Worm (Caenorhabditis elegans): ENCODE data around the gene dnj-19.

The dnj-19 gene

ce11 chrV:5504807-5505442 is at the start of gene dnj-19, which contains the start of gene nhr-47 (continued):
- TF ChIP-seq ztf-26 (tag; optimal IDR thresholded peaks at IDR 0.05) (peak; percentile 91), lsl-1 (GFP tag; optimal IDR thresholded peaks at IDR 0.05) (peak; percentile 78), hmg-1.2 (GFP tag; IDR thresholded peaks at IDR 0.05) (peak; percentile 74), ceh-40 (GFP tag; IDR thresholded peaks at IDR 0.05) (no peak), madf-3 (GFP tag; IDR thresholded peaks at IDR 0.05) (peak; percentile 91), hmg-20 (GFP tag; IDR thresholded peaks at IDR 0.05) (peak; percentile 88), lin-40 (tag; optimal IDR thresholded peaks at IDR 0.05) (peak; percentile 95), ccch-3 (GFP tag; optimal IDR thresholded peaks at IDR 0.05) (no peak)

ce11 chrV:5548497-5548896 is 43.8 kb upstream of the dnj-19 start:
- TF ChIP-seq mxl-1 (tag; optimal IDR thresholded peaks at IDR 0.05) (no peak), Y56A3A.18 (GFP tag; IDR thresholded peaks at IDR 0.05) (no peak), fkh-3 (tag; optimal IDR thresholded peaks at IDR 0.05) (no peak), B0261.1 (tag; optimal IDR thresholded peaks at IDR 0.05) (no peak), egl-18 (GFP tag; IDR thresholded peaks at IDR 0.05) (no peak), ztf-28 (GFP tag; IDR thresholded peaks at IDR 0.05) (no peak), efl-1 (GFP tag; optimal IDR thresholded peaks at IDR 0.05) (no peak), hlh-26 (GFP tag; conservative IDR thresholded peaks at IDR 0.05) (no peak), ceh-27 (GFP tag; optimal IDR thresholded peaks at IDR 0.05) (no peak), him-1 (tag; optimal IDR thresholded peaks at IDR 0.05) (no peak), unc-130 (GFP tag; optimal IDR thresholded peaks at IDR 0.05) (no peak), rec-8 (tag; optimal IDR thresholded peaks at IDR 0.05) (no peak), lir-1 (GFP tag; conservative IDR thresholded peaks at IDR 0.05) (no peak), unc-62 (GFP tag; optimal IDR thresholded peaks at IDR 0.05) (no peak)

ce11 chrV:5548051-5548450 is 43.4 kb upstream of the dnj-19 start, which contains the start of gene ugt-48:
Gene ugt-48, minus strand, starts transcription at chrV:5548062.
- TF ChIP-seq cebp-1 (GFP tag; IDR thresholded peaks at IDR 0.05) (no peak), cebp-1 (tag; optimal IDR thresholded peaks at IDR 0.05) (no peak), tbp1 (GFP tag; optimal IDR thresholded peaks at IDR 0.05) (no peak), ceh-91 (GFP tag; IDR thresholded peaks at IDR 0.05) (no peak), dpl-1 (GFP tag; optimal IDR thresholded peaks at IDR 0.05) (no peak), ZK185.1 (tag; optimal IDR thresholded peaks at IDR 0.05; ENCODE audit: poor library complexity, severe bottlenecking) (no peak), atf-7 (tag; optimal IDR thresholded peaks at IDR 0.05) (no peak), efl-1 (GFP tag; optimal IDR thresholded peaks at IDR 0.05) (no peak), fkh-3 (tag; optimal IDR thresholded peaks at IDR 0.05) (no peak), Y56A3A.18 (GFP tag; IDR thresholded peaks at IDR 0.05) (no peak)

ce11 chrV:5538500-5538899 is 33.8 kb upstream of the dnj-19 start, which contains the start of gene cft-1:
Gene cft-1, plus strand, starts transcription at chrV:5538800.
- no peak for TF ChIP-seq ztf-22 (GFP tag; optimal IDR thresholded peaks at IDR 0.05)

- no peak for TF ChIP-seq fkh-3 (tag; optimal IDR thresholded peaks at IDR 0.05)
- no peak for TF ChIP-seq B0261.1 (tag; optimal IDR thresholded peaks at IDR 0.05)
- peak; percentile 82 for TF ChIP-seq ceh-91 (GFP tag; IDR thresholded peaks at IDR 0.05)
- TF ChIP-seq lir-1 (GFP tag; conservative IDR thresholded peaks at IDR 0.05): no peak
- TF ChIP-seq hmg-1.2 (GFP tag; IDR thresholded peaks at IDR 0.05): peak; percentile 25; the same call in 1 of the 2 replicates
- TF ChIP-seq lin-54 (GFP tag; optimal IDR thresholded peaks at IDR 0.05): peak; percentile 58
- no peak for TF ChIP-seq atf-7 (tag; optimal IDR thresholded peaks at IDR 0.05)
- peak; percentile 48 for TF ChIP-seq F23B12.7 (tag; optimal IDR thresholded peaks at IDR 0.05; ENCODE audit: insufficient read depth)
- no peak for TF ChIP-seq egrh-3 (GFP tag; IDR thresholded peaks at IDR 0.05)
- no peak for TF ChIP-seq lin-35 (GFP tag; optimal IDR thresholded peaks at IDR 0.05)
- TF ChIP-seq sptf-2 (GFP tag; optimal IDR thresholded peaks at IDR 0.05): no peak
- TF ChIP-seq nhr-90 (tag; optimal IDR thresholded peaks at IDR 0.05): no peak
- no peak for TF ChIP-seq ztf-25 (GFP tag; IDR thresholded peaks at IDR 0.05)
- TF ChIP-seq rcor-1 (GFP tag; IDR thresholded peaks at IDR 0.05): peak; percentile 31; the same call in 1 of the 2 replicates
- no peak for TF ChIP-seq madf-3 (GFP tag; IDR thresholded peaks at IDR 0.05)
- no peak for TF ChIP-seq Y95B8A.8 (GFP tag; IDR thresholded peaks at IDR 0.05)
- no peak for TF ChIP-seq let-607 (tag; optimal IDR thresholded peaks at IDR 0.05)
- TF ChIP-seq unc-62 (GFP tag; optimal IDR thresholded peaks at IDR 0.05): no peak
Observed at ce11 chrV:5536240-5536811, 31.7 kb upstream of the dnj-19 start, which contains the start of the genes cox-16 and syp-2. Gene cox-16, minus strand, starts transcription at chrV:5536243. Gene syp-2, plus strand, starts transcription at chrV:5536487.
